Worm (Caenorhabditis elegans) whole organism, L1 larva: Measurements from ENCODE around the gene nhr-170.
A peak's percentile ranks its signal among the peaks of the same experiment; 100 is the strongest.

Experiments used
- C16A3.4 ChIP-seq: fragments of 150-350 bp; optimal IDR thresholded peaks from 2 replicates; lab custom pipeline; 2014; ENCODE audit warnings: missing biosample characterization, missing genetic modification characterization
- C34B4.2 ChIP-seq: sonication (generic microtip); optimal IDR thresholded peaks from 2 replicates; lab custom pipeline; 2017; ENCODE audit warnings: mild to moderate bottlenecking, missing genetic modification characterization, missing compliant biosample characterization
- F16B12.6 ChIP-seq: fragments of 150-350 bp; optimal IDR thresholded peaks from 2 replicates; lab custom pipeline; 2014; ENCODE audit warnings: missing biosample characterization, missing genetic modification characterization
- aha-1 ChIP-seq: fragments of 150-350 bp; optimal IDR thresholded peaks from 2 replicates; lab custom pipeline; 2014; ENCODE audit warnings: missing biosample characterization, missing genetic modification characterization
- alr-1 ChIP-seq: fragments of 200-800 bp; sonication (Bioruptor generic); optimal IDR thresholded peaks from 2 replicates; lab custom pipeline; 2018; ENCODE audit warnings: borderline replicate concordance, mild to moderate bottlenecking, missing genetic modification characterization, missing compliant biosample characterization
- ceh-63 ChIP-seq: fragments of 200-800 bp; sonication (Bioruptor generic); optimal IDR thresholded peaks from 2 replicates; lab custom pipeline; 2018; ENCODE audit warnings: mild to moderate bottlenecking, missing genetic modification characterization, missing compliant biosample characterization
- ceh-8 ChIP-seq: fragments of 200-800 bp; sonication (Bioruptor generic); optimal IDR thresholded peaks from 2 replicates; lab custom pipeline; 2018; ENCODE audit warnings: mild to moderate bottlenecking, missing genetic modification characterization, moderate library complexity, missing compliant biosample characterization
- ceh-88 ChIP-seq: fragments of 200-800 bp; sonication (Bioruptor generic); IDR thresholded peaks from 2 replicates; pipeline ENCODE4 v1.3.6; 2022; ENCODE audit warnings: missing genetic modification characterization, missing compliant biosample characterization
- ceh-90 ChIP-seq: sonication (generic microtip); optimal IDR thresholded peaks from 2 replicates; lab custom pipeline; 2016; ENCODE audit warnings: missing genetic modification characterization, missing compliant biosample characterization
- efl-3 ChIP-seq: fragments of 200-800 bp; sonication (Bioruptor generic); optimal IDR thresholded peaks from 2 replicates; lab custom pipeline; 2018; ENCODE audit warnings: mild to moderate bottlenecking, missing genetic modification characterization, missing compliant biosample characterization
- egl-13 ChIP-seq: sonication (generic microtip); optimal IDR thresholded peaks from 2 replicates; lab custom pipeline; 2016; ENCODE audit warnings: missing genotype, missing genetic modification reagents, missing genetic modification characterization, missing compliant biosample characterization
- elt-2 ChIP-seq: sonication (generic microtip); optimal IDR thresholded peaks from 2 replicates; lab custom pipeline; 2016; ENCODE audit warnings: missing genetic modification characterization, mild to moderate bottlenecking, inconsistent platforms, missing compliant biosample characterization, missing genetic modification reagents
- ets-5 ChIP-seq: fragments of 200-800 bp; sonication (Bioruptor generic); IDR thresholded peaks from 2 replicates; pipeline ENCODE4 v1.3.6; 2022; ENCODE audit warnings: missing genetic modification characterization, missing compliant biosample characterization
- fkh-10 ChIP-seq: sonication (generic microtip); optimal IDR thresholded peaks from 2 replicates; lab custom pipeline; 2017; ENCODE audit warnings: missing biosample characterization, missing genetic modification reagents, missing genetic modification characterization
- fkh-8 ChIP-seq: sonication (generic microtip); optimal IDR thresholded peaks from 2 replicates; lab custom pipeline; 2016; ENCODE audit warnings: mild to moderate bottlenecking, missing genetic modification characterization, missing compliant biosample characterization
- fos-1 ChIP-seq: fragments of 150-350 bp; optimal IDR thresholded peaks from 2 replicates; lab custom pipeline; 2014; ENCODE audit warnings: missing biosample characterization, missing genetic modification characterization
- grh-1 ChIP-seq: fragments of 200-800 bp; sonication (Bioruptor generic); IDR thresholded peaks from 2 replicates; pipeline ENCODE4 v1.3.6; 2022; ENCODE audit warnings: missing genetic modification reagents, missing genetic modification characterization, missing compliant biosample characterization
- lin-14 ChIP-seq: fragments of 200-800 bp; sonication (Bioruptor generic); optimal IDR thresholded peaks from 2 replicates; lab custom pipeline; 2018; ENCODE audit warnings: mild to moderate bottlenecking, missing genetic modification characterization, moderate library complexity, missing compliant biosample characterization
- lin-15B ChIP-seq: fragments of 150-350 bp; sonication (generic microtip); optimal IDR thresholded peaks from 3 replicates; lab custom pipeline; 2014; ENCODE audit warnings: missing biosample characterization, missing genetic modification characterization
- lin-39 ChIP-seq: fragments of 150-350 bp; optimal IDR thresholded peaks from 2 replicates; lab custom pipeline; 2014; ENCODE audit warnings: missing biosample characterization, missing genetic modification reagents, missing genetic modification characterization
- mdl-1 ChIP-seq, 2 experiments: fragments of 150-350 bp; optimal IDR thresholded peaks; 2 replicates each; lab custom pipeline; 2014 to 2017; ENCODE audit warnings: missing biosample characterization in 2 of 2, missing genetic modification characterization in 2 of 2, inconsistent platforms in 1 of 2
- mef-2 ChIP-seq: fragments of 150-350 bp; optimal IDR thresholded peaks from 2 replicates; lab custom pipeline; 2014; ENCODE audit warnings: missing biosample characterization, missing genetic modification characterization
- mep-1 ChIP-seq: fragments of 150-350 bp; optimal IDR thresholded peaks from 2 replicates; lab custom pipeline; 2014; ENCODE audit warnings: missing biosample characterization, missing genetic modification characterization
- nhr-19 ChIP-seq: fragments of 200-800 bp; sonication (Bioruptor generic); conservative IDR thresholded peaks from 2 replicates; pipeline ENCODE4 v1.3.6; 2022; ENCODE audit warnings: missing genetic modification characterization, missing compliant biosample characterization
- nhr-20 ChIP-seq: sonication (generic microtip); optimal IDR thresholded peaks from 2 replicates; lab custom pipeline; 2016; ENCODE audit warnings: mild to moderate bottlenecking, missing genetic modification characterization, missing compliant biosample characterization
- nhr-47 ChIP-seq: sonication (generic microtip); optimal IDR thresholded peaks from 2 replicates; lab custom pipeline; 2016; ENCODE audit warnings: mild to moderate bottlenecking, missing genetic modification characterization, moderate library complexity, missing compliant biosample characterization
- nhr-85 ChIP-seq: sonication (generic microtip); peaks from one replicate; lab custom pipeline; 2016; ENCODE audit warnings: missing genetic modification characterization, inconsistent platforms, missing compliant biosample characterization
- nhr-90 ChIP-seq: sonication (generic microtip); optimal IDR thresholded peaks from 2 replicates; lab custom pipeline; 2016; ENCODE audit warnings: mild to moderate bottlenecking, missing genetic modification characterization, missing compliant biosample characterization; ENCODE audit not compliant: poor library complexity
- skn-1 ChIP-seq: fragments of 150-350 bp; optimal IDR thresholded peaks from 2 replicates; lab custom pipeline; 2014; ENCODE audit warnings: missing biosample characterization, missing genetic modification characterization
- snpc-4 ChIP-seq: fragments of 150-350 bp; optimal IDR thresholded peaks from 2 replicates; lab custom pipeline; 2014; ENCODE audit warnings: missing biosample characterization, missing genetic modification characterization
- snu-23 ChIP-seq: sonication (generic microtip); optimal IDR thresholded peaks from 2 replicates; lab custom pipeline; 2016; ENCODE audit warnings: missing genetic modification characterization, missing compliant biosample characterization
- swsn-7 ChIP-seq: sonication (generic microtip); optimal IDR thresholded peaks from 2 replicates; lab custom pipeline; 2016; ENCODE audit warnings: missing genetic modification characterization, missing compliant biosample characterization
- unc-98 ChIP-seq: fragments of 200-800 bp; sonication (Bioruptor generic); IDR thresholded peaks from 2 replicates; pipeline ENCODE4 v1.3.6; 2022; ENCODE audit warnings: missing genetic modification characterization, missing compliant biosample characterization
- vab-15 ChIP-seq: sonication (generic microtip); optimal IDR thresholded peaks from 2 replicates; lab custom pipeline; 2017; ENCODE audit warnings: missing genotype, mild to moderate bottlenecking, missing genetic modification characterization, missing compliant biosample characterization
- zip-4 ChIP-seq: fragments of 200-800 bp; sonication (Bioruptor generic); optimal IDR thresholded peaks from 2 replicates; lab custom pipeline; 2018; ENCODE audit warnings: mild to moderate bottlenecking, missing genetic modification characterization, moderate library complexity, missing compliant biosample characterization
- ztf-11 ChIP-seq, 2 experiments: sonication (generic microtip); optimal IDR thresholded peaks; 2 replicates each; lab custom pipeline; 2016 to 2017; ENCODE audit warnings: missing genetic modification characterization in 2 of 2, missing biosample characterization in 1 of 2, missing compliant biosample characterization in 1 of 2

nhr-170 gene

ce11 chrV:18826445-18826844, 25.8 kb upstream of the nhr-170 start:
- peak; percentile 1 for TF ChIP-seq snu-23 (GFP tag; lab: Kevin White, UChicago)
- peak; percentile 82 for TF ChIP-seq elt-2 (tag; lab: Kevin White, UChicago)
- TF ChIP-seq C34B4.2 (tag; lab: Kevin White, UChicago) = no peak
- peak; percentile 37 for TF ChIP-seq lin-14 (GFP tag; lab: Kevin White, UChicago)

- TF ChIP-seq aha-1 (tag; lab: Kevin White, UChicago) = no peak
- TF ChIP-seq lin-14 (GFP tag; lab: Kevin White, UChicago) = peak; percentile 45
- TF ChIP-seq nhr-85 (tag; lab: Kevin White, UChicago) = peak; percentile 32
- no peak for TF ChIP-seq zip-4
- no peak for TF ChIP-seq ztf-11 (tag; optimal IDR thresholded peaks at IDR 0.05; lab: Kevin White, UChicago)
- TF ChIP-seq vab-15 (tag; lab: Kevin White, UChicago) = no peak
- TF ChIP-seq fkh-10 = peak; percentile 91
Observed at ce11 chrV:18821569-18821968, 20.9 kb upstream of the nhr-170 start.

ce11 chrV:18819643-18820042, 19.0 kb upstream of the nhr-170 start, which contains the start of gene ncs-5:
Gene ncs-5 (plus strand): TSS chrV:18819766.
- TF ChIP-seq grh-1 (GFP tag; lab: Robert Waterston, UW) (no peak), unc-98 (GFP tag; lab: Robert Waterston, UW) (no peak), ets-5 (GFP tag; lab: Robert Waterston, UW) (no peak), mdl-1 (tag; optimal IDR thresholded peaks at IDR 0.05; lab: Kevin White, UChicago) (no peak), mep-1 (tag; lab: Kevin White, UChicago) (no peak), nhr-47 (tag; lab: Kevin White, UChicago) (no peak), egl-13 (tag; lab: Kevin White, UChicago) (no peak)

- TF ChIP-seq fos-1 (tag; lab: Kevin White, UChicago) (no peak), lin-39 (no peak), ceh-63 (GFP tag; lab: Kevin White, UChicago) (no peak), C16A3.4 (tag; lab: Kevin White, UChicago) (no peak), grh-1 (GFP tag; lab: Robert Waterston, UW) (no peak), ceh-88 (GFP tag; lab: Robert Waterston, UW) (no peak), mef-2 (tag; lab: Kevin White, UChicago) (no peak), skn-1 (tag; lab: Kevin White, UChicago) (no peak), F16B12.6 (no peak), ceh-90 (tag; lab: Kevin White, UChicago) (no peak), lin-15B (tag; lab: Kevin White, UChicago) (no peak), efl-3 (GFP tag; lab: Kevin White, UChicago) (no peak), ceh-8 (GFP tag; lab: Kevin White, UChicago) (no peak)
Observed at ce11 chrV:18811360-18811759, 10.7 kb upstream of the nhr-170 start, which contains the start of gene C54E10.7. Gene C54E10.7 (plus strand): TSS chrV:18811660.

- no peak for TF ChIP-seq nhr-19 (GFP tag; lab: Robert Waterston, UW)
- no peak for TF ChIP-seq C34B4.2 (tag; lab: Kevin White, UChicago)
- no peak for TF ChIP-seq alr-1
- TF ChIP-seq fkh-8 (tag; lab: Kevin White, UChicago) = no peak
- TF ChIP-seq nhr-90 = no peak
- no peak for TF ChIP-seq fkh-10
- TF ChIP-seq efl-3 (GFP tag; lab: Kevin White, UChicago) = no peak
- TF ChIP-seq vab-15 (tag; lab: Kevin White, UChicago) = no peak
- TF ChIP-seq snpc-4 = no peak
- no peak for TF ChIP-seq nhr-20 (tag; lab: Kevin White, UChicago)
- TF ChIP-seq snu-23 (GFP tag; lab: Kevin White, UChicago) = no peak
- TF ChIP-seq ets-5 (GFP tag; lab: Robert Waterston, UW) = no peak
- TF ChIP-seq swsn-7 (tag; lab: Kevin White, UChicago) = no peak
Observed at ce11 chrV:18810705-18811104, 10.1 kb upstream of the nhr-170 start, which contains the start of gene C54E10.3. Gene C54E10.3 (plus strand): TSS chrV:18811005.
